Worm (Caenorhabditis elegans): Measurements from ENCODE around the gene C42D8.9.
A peak's percentile ranks its signal among the peaks of the same experiment; 100 is the strongest.

The C42D8.9 gene

DNA sequence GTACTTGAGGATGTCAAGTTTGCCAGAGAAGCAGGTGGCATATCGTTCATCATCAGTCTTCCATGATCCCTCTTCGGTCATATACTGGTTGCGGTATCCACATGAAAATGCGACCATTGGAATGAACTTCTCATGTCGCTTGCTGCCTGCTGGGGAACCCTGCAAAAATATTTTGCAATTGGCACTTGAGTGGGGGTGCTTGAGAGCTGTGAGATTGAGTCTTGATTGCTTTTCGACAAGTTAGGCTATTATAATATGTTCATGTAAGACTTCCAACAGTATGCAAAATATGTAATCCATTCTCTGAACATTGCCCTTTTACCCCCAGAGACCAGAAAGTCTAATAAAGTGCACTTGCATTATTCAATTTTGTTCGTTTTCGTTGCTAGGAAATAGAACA, 9.3 kb upstream of the C42D8.9 start:
- TF ChIP-seq mxl-3 (GFP tag; optimal IDR thresholded peaks at IDR 0.05) (no peak), snpc-1.2 (GFP tag; IDR thresholded peaks at IDR 0.05) (no peak), spr-3 (GFP tag; optimal IDR thresholded peaks at IDR 0.05) (no peak), egl-43 (GFP tag; IDR thresholded peaks at IDR 0.05) (no peak), duxl-1 (tag; optimal IDR thresholded peaks at IDR 0.05; ENCODE audit: poor library complexity) (no peak), ceh-44 (GFP tag; IDR thresholded peaks at IDR 0.05) (no peak)

ce11 chrX:5115511-5115910, 8.7 kb upstream of the C42D8.9 start:
- TF ChIP-seq nhr-111 (GFP tag; optimal IDR thresholded peaks at IDR 0.05) (no peak), egl-43 (GFP tag; IDR thresholded peaks at IDR 0.05) (no peak), pha-4 (GFP tag; IDR thresholded peaks at IDR 0.05) (no peak), pha-4 (tag; optimal IDR thresholded peaks at IDR 0.05) (no peak), Y48G9A.11 (GFP tag; IDR thresholded peaks at IDR 0.05) (no peak), unc-62 (GFP tag; optimal IDR thresholded peaks at IDR 0.05 in 1 of 2) (peak in 1 of 2 experiments; percentile 90), unc-62 (tag; optimal IDR thresholded peaks at IDR 0.05) (no peak), nhr-11 (tag; optimal IDR thresholded peaks at IDR 0.05) (no peak), nhr-6 (tag; optimal IDR thresholded peaks at IDR 0.05) (no peak), hlh-30 (tag; optimal IDR thresholded peaks at IDR 0.05; ENCODE audit: insufficient read depth) (peak; percentile 44), hmg-1.1 (GFP tag; IDR thresholded peaks at IDR 0.05) (0 out of 2 replicates have a peak, but pooled peaks have one; percentile 16), zip-2 (tag; optimal IDR thresholded peaks at IDR 0.05) (no peak), mdl-1 (tag; optimal IDR thresholded peaks at IDR 0.05) (peak in 1 of 2 experiments; percentile 4), daf-19 (GFP tag; conservative IDR thresholded peaks at IDR 0.05) (no peak), cey-2 (tag; optimal IDR thresholded peaks at IDR 0.05; ENCODE audit: borderline replicate concordance, insufficient read depth) (no peak), F44E2.7 (GFP tag; IDR thresholded peaks at IDR 0.05) (no peak)

- TF ChIP-seq mep-1 (tag; optimal IDR thresholded peaks at IDR 0.05) (peak; percentile 8), nhr-48 (tag; optimal IDR thresholded peaks at IDR 0.05) (no peak), aha-1 (tag) (peak; percentile 46), unc-62 (GFP tag; optimal IDR thresholded peaks at IDR 0.05 in 1 of 2) (peak in 1 of 2 experiments; percentile 95), unc-62 (tag; optimal IDR thresholded peaks at IDR 0.05) (no peak)
These were observed 5.1 kb upstream of the C42D8.9 start for ce11 chrX:5111894-5112293.

DNA sequence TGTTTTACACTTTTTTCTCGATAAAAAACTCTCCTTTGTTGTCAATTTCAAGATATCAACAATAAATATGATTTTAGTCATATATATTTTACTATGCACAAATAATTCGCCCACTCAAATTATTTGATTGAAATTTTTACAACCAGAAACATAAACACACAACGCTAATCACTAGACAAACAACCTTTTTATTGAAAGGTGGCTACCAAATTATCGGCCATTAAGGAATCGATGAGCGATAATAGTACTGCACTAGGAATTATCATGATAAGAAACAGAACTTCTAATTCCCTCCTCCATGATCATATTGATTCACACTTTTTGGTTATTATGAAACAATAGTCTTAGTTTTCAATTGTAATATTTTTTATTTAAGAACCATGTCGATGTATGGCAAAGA, 2.3 kb upstream of the C42D8.9 start, which contains the start of gene C42D8.1:
TSS of gene C42D8.1 (plus strand) at position 377 of the 400 bp plus-strand sequence.
- TF ChIP-seq mxl-3 (GFP tag; optimal IDR thresholded peaks at IDR 0.05) (no peak), ctbp-1 (GFP tag; IDR thresholded peaks at IDR 0.05) (no peak), Y48G9A.11 (GFP tag; IDR thresholded peaks at IDR 0.05) (no peak), snpc-1.2 (GFP tag; IDR thresholded peaks at IDR 0.05) (no peak), hlh-11 (tag; optimal IDR thresholded peaks at IDR 0.05) (peak; percentile 53), dmd-8 (GFP tag; IDR thresholded peaks at IDR 0.05) (no peak), madf-5 (GFP tag; IDR thresholded peaks at IDR 0.05) (no peak), dmd-6 (GFP tag; IDR thresholded peaks at IDR 0.05) (0 out of 2 replicates have a peak, but pooled peaks have one; percentile 25), T26A8.4 (GFP tag; IDR thresholded peaks at IDR 0.05) (no peak), nhr-28 (tag; optimal IDR thresholded peaks at IDR 0.05) (peak; percentile 67), unc-62 (GFP tag; optimal IDR thresholded peaks at IDR 0.05 in 1 of 2) (peak in 1 of 2 experiments; percentile 45), unc-62 (tag; optimal IDR thresholded peaks at IDR 0.05) (no peak), dve-1 (tag; optimal IDR thresholded peaks at IDR 0.05; ENCODE audit: insufficient read depth) (peak; percentile 73), nhr-11 (tag; optimal IDR thresholded peaks at IDR 0.05) (no peak), pqm-1 (tag; optimal IDR thresholded peaks at IDR 0.05) (peak; percentile 96), nhr-77 (tag; optimal IDR thresholded peaks at IDR 0.05) (no peak), php-3 (GFP tag; IDR thresholded peaks at IDR 0.05) (peak; percentile 82), Y105C5A.15 (GFP tag; IDR thresholded peaks at IDR 0.05) (no peak), pha-4 (GFP tag; IDR thresholded peaks at IDR 0.05) (no peak), pha-4 (tag; optimal IDR thresholded peaks at IDR 0.05) (no peak), F49E8.2 (tag; optimal IDR thresholded peaks at IDR 0.05; ENCODE audit: borderline replicate concordance) (no peak), daf-16 (GFP tag; optimal IDR thresholded peaks at IDR 0.05) (no peak), daf-16 (tag; optimal IDR thresholded peaks at IDR 0.05) (peak; percentile 96)
